Fruit fly (Drosophila melanogaster) whole organism, wandering third instar larva: ENCODE data around the gene Pax.
A peak's percentile ranks its signal among the peaks of the same experiment; 100 is the strongest.

Experiments used
- Abd-B ChIP-seq: fragments of >200 bp; optimal IDR thresholded peaks from 2 replicates; lab custom pipeline; 2017; ENCODE audit warnings: missing biosample characterization, missing genetic modification characterization
- CG32264 ChIP-seq: fragments of 200-800 bp; sonication (Bioruptor generic); optimal IDR thresholded peaks from 2 replicates; lab custom pipeline; 2016; ENCODE audit warnings: missing biosample characterization, missing genetic modification characterization
- CG9705 ChIP-seq: fragments of 200-800 bp; sonication (Bioruptor generic); optimal IDR thresholded peaks from 2 replicates; lab custom pipeline; 2018; ENCODE audit warnings: missing biosample characterization, mild to moderate bottlenecking, missing genetic modification characterization
- CrebA ChIP-seq: fragments of 200-800 bp; sonication (Bioruptor generic); optimal IDR thresholded peaks from 2 replicates; lab custom pipeline; 2016; ENCODE audit warnings: missing biosample characterization, mild to moderate bottlenecking, missing genetic modification characterization, borderline replicate concordance
- Dfd ChIP-seq: fragments of >200 bp; optimal IDR thresholded peaks from 2 replicates; lab custom pipeline; 2017; ENCODE audit warnings: missing biosample characterization, missing genetic modification characterization
- Dif ChIP-seq: fragments of 200-275, 200-300 bp; sonication (Bioruptor generic); optimal IDR thresholded peaks from 2 replicates; lab custom pipeline; 2018; ENCODE audit warnings: missing biosample characterization, missing genetic modification characterization; ENCODE audit not compliant: partially characterized antibody
- GATAd ChIP-seq: sonication (Bioruptor generic); optimal IDR thresholded peaks from 2 replicates; lab custom pipeline; 2016; ENCODE audit warnings: missing biosample characterization, missing genetic modification characterization
- HLH106 ChIP-seq: fragments of 200-800 bp; optimal IDR thresholded peaks from 3 replicates; lab custom pipeline; 2019; ENCODE audit warnings: missing biosample characterization, mild to moderate bottlenecking, missing genetic modification characterization, moderate library complexity
- Hnf4 ChIP-seq: fragments of 200-800 bp; sonication (Bioruptor generic); optimal IDR thresholded peaks from 2 replicates; lab custom pipeline; 2016; ENCODE audit warnings: missing biosample characterization, mild to moderate bottlenecking, missing genetic modification characterization
- Hr78 ChIP-seq: fragments of >200 bp; optimal IDR thresholded peaks from 2 replicates; lab custom pipeline; 2017; ENCODE audit warnings: missing biosample characterization, missing genetic modification characterization
- Hr83 ChIP-seq: fragments of 200-300 bp; sonication (Bioruptor generic); optimal IDR thresholded peaks from 2 replicates; lab custom pipeline; 2016; ENCODE audit warnings: missing biosample characterization, mild to moderate bottlenecking, missing genetic modification characterization, moderate library complexity; ENCODE audit not compliant: poor library complexity, severe bottlenecking
- Jra ChIP-seq: sonication (Bioruptor generic); optimal IDR thresholded peaks from 2 replicates; lab custom pipeline; 2016; ENCODE audit warnings: missing biosample characterization, missing genetic modification characterization
- Mio ChIP-seq: sonication (Bioruptor generic); optimal IDR thresholded peaks from 2 replicates; lab custom pipeline; 2016; ENCODE audit warnings: missing biosample characterization, missing genetic modification characterization
- Myc ChIP-seq: fragments of >200 bp; optimal IDR thresholded peaks from 2 replicates; lab custom pipeline; 2017
- N ChIP-seq: fragments of >200 bp; optimal IDR thresholded peaks from 2 replicates; lab custom pipeline; 2018; ENCODE audit warnings: missing biosample characterization, missing external identifiers, missing genetic modification characterization
- OdsH ChIP-seq: fragments of 200-800 bp; sonication (Bioruptor generic); optimal IDR thresholded peaks from 2 replicates; lab custom pipeline; 2016; ENCODE audit warnings: missing biosample characterization, mild to moderate bottlenecking, missing genetic modification characterization
- Rel ChIP-seq, 2 experiments: fragments of 200-800 bp; sonication (Bioruptor generic) in 1 of 2; optimal IDR thresholded peaks; 2 replicates in 1 of 2; 3 replicates in 1 of 2; lab custom pipeline; 2016 to 2019; ENCODE audit warnings: mild to moderate bottlenecking in 2 of 2, missing biosample characterization in 2 of 2, missing genetic modification characterization in 2 of 2, moderate library complexity in 1 of 2
- Sp1 ChIP-seq: fragments of 200-800 bp; sonication (Bioruptor generic); optimal IDR thresholded peaks from 3 replicates; lab custom pipeline; 2019; ENCODE audit warnings: missing biosample characterization, mild to moderate bottlenecking, missing genetic modification characterization, moderate library complexity
- Vsx2 ChIP-seq: fragments of 200-300, 225-300 bp; sonication (Bioruptor generic); optimal IDR thresholded peaks from 2 replicates; lab custom pipeline; 2018; ENCODE audit warnings: missing biosample characterization, missing genetic modification characterization; ENCODE audit not compliant: partially characterized antibody
- br ChIP-seq: fragments of 200-800 bp; sonication (Bioruptor generic); optimal IDR thresholded peaks from 2 replicates; lab custom pipeline; 2016; ENCODE audit warnings: missing biosample characterization, missing genetic modification characterization
- brk ChIP-seq: fragments of 200-800 bp; sonication (Bioruptor generic); optimal IDR thresholded peaks from 2 replicates; lab custom pipeline; 2016; ENCODE audit warnings: missing biosample characterization, mild to moderate bottlenecking, missing genetic modification characterization
- dl ChIP-seq, 2 experiments: fragments of 175-275, 200-275 bp in 1 of 2; fragments of 200-275 bp in 1 of 2; sonication (Bioruptor generic); optimal IDR thresholded peaks; lab custom pipeline; 2018; ENCODE audit warnings: mild to moderate bottlenecking in 2 of 2, missing biosample characterization in 2 of 2, missing genetic modification characterization in 2 of 2, moderate library complexity in 2 of 2; ENCODE audit not compliant: partially characterized antibody in 2 of 2, insufficient read depth in 1 of 2
- dmrt93B ChIP-seq: fragments of 200-800 bp; sonication (Bioruptor generic); optimal IDR thresholded peaks from 2 replicates; lab custom pipeline; 2018; ENCODE audit warnings: missing biosample characterization, mild to moderate bottlenecking, missing genetic modification characterization
- dsf ChIP-seq: sonication (Bioruptor generic); optimal IDR thresholded peaks from 2 replicates; lab custom pipeline; 2016; ENCODE audit warnings: missing biosample characterization, missing genetic modification characterization, borderline replicate concordance
- ey ChIP-seq: fragments of 200-800 bp; sonication (Bioruptor generic); optimal IDR thresholded peaks from 2 replicates; lab custom pipeline; 2016; ENCODE audit warnings: missing biosample characterization, missing genetic modification characterization
- foxo ChIP-seq, 2 experiments: fragments of 200-800 bp; sonication (Bioruptor generic); optimal IDR thresholded peaks; 2 replicates in 1 of 2; 3 replicates in 1 of 2; lab custom pipeline; 2016 to 2017; ENCODE audit warnings: missing biosample characterization in 2 of 2, missing genetic modification characterization in 2 of 2
- fru ChIP-seq: fragments of 200-800 bp; sonication (Bioruptor generic); optimal IDR thresholded peaks from 3 replicates; lab custom pipeline; 2016; ENCODE audit warnings: missing biosample characterization, mild to moderate bottlenecking, missing genetic modification characterization
- h ChIP-seq: fragments of 200-800 bp; sonication (Bioruptor generic); optimal IDR thresholded peaks from 3 replicates; lab custom pipeline; 2016; ENCODE audit warnings: missing biosample characterization, mild to moderate bottlenecking, missing genetic modification characterization
- jim ChIP-seq: fragments of 175-275, 200-325 bp; sonication (Bioruptor generic); optimal IDR thresholded peaks from 2 replicates; lab custom pipeline; 2016; ENCODE audit warnings: missing biosample characterization, mild to moderate bottlenecking, missing genetic modification characterization
- lola ChIP-seq: fragments of >200 bp; optimal IDR thresholded peaks from 2 replicates; lab custom pipeline; 2017; ENCODE audit warnings: missing biosample characterization, missing genetic modification characterization
- pan ChIP-seq: fragments of >200 bp; optimal IDR thresholded peaks from 2 replicates; lab custom pipeline; 2017
- psq ChIP-seq: fragments of 200-800 bp; sonication (Bioruptor generic); optimal IDR thresholded peaks from 3 replicates; lab custom pipeline; 2017; ENCODE audit warnings: missing biosample characterization, mild to moderate bottlenecking, missing genetic modification characterization, moderate library complexity
- rgr ChIP-seq: fragments of 200-800 bp; sonication (Bioruptor generic); optimal IDR thresholded peaks from 3 replicates; lab custom pipeline; 2016; ENCODE audit warnings: missing biosample characterization, mild to moderate bottlenecking, missing genetic modification characterization
- sage ChIP-seq: fragments of 200-800 bp; sonication (Bioruptor generic); optimal IDR thresholded peaks from 2 replicates; lab custom pipeline; 2016; ENCODE audit warnings: missing biosample characterization, mild to moderate bottlenecking, missing genetic modification characterization
- sv ChIP-seq: fragments of 200-800 bp; sonication (Bioruptor generic); optimal IDR thresholded peaks from 3 replicates; lab custom pipeline; 2016; ENCODE audit warnings: missing biosample characterization, missing genetic modification characterization
- tai ChIP-seq: sonication (Bioruptor generic); optimal IDR thresholded peaks from 2 replicates; lab custom pipeline; 2016; ENCODE audit warnings: missing biosample characterization, missing genetic modification characterization
- usp ChIP-seq: fragments of >200 bp; optimal IDR thresholded peaks from 2 replicates; lab custom pipeline; 2017; ENCODE audit warnings: missing biosample characterization, missing genetic modification characterization
- woc ChIP-seq: sonication (Bioruptor generic); optimal IDR thresholded peaks from 2 replicates; lab custom pipeline; 2016; ENCODE audit warnings: missing biosample characterization, mild to moderate bottlenecking, missing genetic modification characterization

Gene Pax

dm6 chr2L:19454070-19454751, 27.8 kb upstream of the Pax start, which contains the start of gene CG10026 (continued):
- TF ChIP-seq fru = peak; percentile 52
- TF ChIP-seq Vsx2 (GFP tag; lab: Kevin White, UChicago) = no peak
- TF ChIP-seq Sp1 (GFP tag; lab: Kevin White, UChicago) = peak; percentile 51
- TF ChIP-seq CG9705 (GFP tag; lab: Kevin White, UChicago) = no peak
- peak in 1 of 2 experiments; percentile 16 for TF ChIP-seq foxo (GFP tag; optimal IDR thresholded peaks at IDR 0.05; lab: Kevin White, UChicago)
- peak; percentile 62 for TF ChIP-seq rgr (GFP tag; lab: Kevin White, UChicago)

- TF ChIP-seq Hnf4 (GFP tag; lab: Kevin White, UChicago) (peak; percentile 66), Jra (GFP tag; lab: Kevin White, UChicago) (peak; percentile 16), tai (GFP tag; lab: Kevin White, UChicago) (no peak), dsf (GFP tag; lab: Kevin White, UChicago) (no peak), CrebA (GFP tag; lab: Kevin White, UChicago) (no peak), sage (GFP tag; lab: Kevin White, UChicago) (no peak), Abd-B (GFP tag; lab: Kevin White, UChicago) (no peak), CG9705 (GFP tag; lab: Kevin White, UChicago) (no peak), dmrt93B (GFP tag; lab: Kevin White, UChicago) (no peak), psq (no peak), Vsx2 (GFP tag; lab: Kevin White, UChicago) (peak; percentile 9), fru (no peak), CG32264 (GFP tag; lab: Kevin White, UChicago) (no peak), pan (lab: Kevin White, UChicago) (no peak), sv (GFP tag; lab: Kevin White, UChicago) (no peak), brk (no peak), h (GFP tag; lab: Kevin White, UChicago) (peak; percentile 60), Myc (no peak), Sp1 (GFP tag; lab: Kevin White, UChicago) (no peak), Hr78 (GFP tag; lab: Kevin White, UChicago) (no peak), N (GFP tag; lab: Kevin White, UChicago) (no peak), br (no peak), lola (no peak), rgr (GFP tag; lab: Kevin White, UChicago) (peak; percentile 7), Dif (GFP tag; lab: Kevin White, UChicago) (no peak), ey (GFP tag; lab: Kevin White, UChicago) (no peak), GATAd (GFP tag; lab: Kevin White, UChicago) (no peak), usp (GFP tag; lab: Kevin White, UChicago) (no peak), woc (GFP tag; lab: Kevin White, UChicago) (peak; percentile 6), OdsH (GFP tag; lab: Kevin White, UChicago) (no peak), Hr83 (GFP tag; lab: Kevin White, UChicago) (peak; percentile 69), dl (GFP tag; optimal IDR thresholded peaks at IDR 0.05; lab: Kevin White, UChicago; ENCODE audit: insufficient read depth in 1 of 2, partially characterized antibody in 2 of 2) (no peak), Dfd (no peak), HLH106 (tag; lab: Kevin White, UChicago) (peak; percentile 32), jim (GFP tag; lab: Kevin White, UChicago) (no peak), foxo (GFP tag; optimal IDR thresholded peaks at IDR 0.05; lab: Kevin White, UChicago) (peak in 1 of 2 experiments; percentile 23), Rel (GFP tag; optimal IDR thresholded peaks at IDR 0.05; lab: Kevin White, UChicago) (no peak), Rel (tag; optimal IDR thresholded peaks at IDR 0.05; lab: Kevin White, UChicago) (peak; percentile 29), Mio (no peak)
Measured at dm6 chr2L:19453381-19453780, 27.0 kb upstream of the Pax start, which contains the start of gene Top2. Gene Top2, minus strand, starts transcription at chr2L:19453490.
